Worm (Caenorhabditis elegans): ENCODE data around the gene pgp-9.

DNA sequence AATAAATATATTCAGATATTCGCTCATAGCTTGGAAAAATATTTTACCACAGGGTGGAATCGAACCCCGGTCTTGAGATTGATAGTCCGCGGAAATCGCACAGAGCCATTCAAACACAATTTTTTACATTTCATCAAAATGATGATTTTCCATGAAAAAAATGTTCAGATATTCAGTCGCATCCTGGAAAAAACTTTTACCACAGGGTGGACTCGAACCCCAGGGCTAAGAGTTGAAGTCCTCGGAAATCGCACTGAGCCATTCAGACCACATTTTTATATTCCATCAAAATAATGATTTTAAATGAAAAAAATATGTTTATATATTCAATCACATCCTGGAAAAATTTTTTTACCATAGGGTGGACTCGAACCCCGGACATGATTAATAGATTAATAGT, 33.1 kb upstream of the pgp-9 start:
- TF ChIP-seq sma-3 (GFP tag; optimal IDR thresholded peaks at IDR 0.05) (no peak), nhr-25 (tag; optimal IDR thresholded peaks at IDR 0.05) (no peak), ztf-11 (tag; optimal IDR thresholded peaks at IDR 0.05) (no peak), blmp-1 (tag; optimal IDR thresholded peaks at IDR 0.05; ENCODE audit: insufficient read depth) (no peak)
